Worm (Caenorhabditis elegans) whole organism, early embryonic: ENCODE data around the gene fipr-27.
"Not testable (repeated sequence)": the region's sequence is repeated elsewhere in the genome, so short reads cannot be mapped to it uniquely, and the experiment has no call there.

Experiments
- B0310.2 ChIP-seq: sonication (generic microtip); optimal IDR thresholded peaks from 2 replicates; lab custom pipeline; 2016; ENCODE audit warnings: mild to moderate bottlenecking, missing genetic modification characterization, missing compliant biosample characterization
- F13C5.2 ChIP-seq: sonication (generic microtip); optimal IDR thresholded peaks from 2 replicates; lab custom pipeline; 2017; ENCODE audit warnings: mild to moderate bottlenecking, missing genetic modification characterization, inconsistent platforms, missing compliant biosample characterization
- aly-1 ChIP-seq: sonication (generic microtip); optimal IDR thresholded peaks from 2 replicates; lab custom pipeline; 2016; ENCODE audit warnings: missing genetic modification characterization, missing compliant biosample characterization
- ama-1 ChIP-seq: fragments of 150-350 bp; optimal IDR thresholded peaks from 2 replicates; lab custom pipeline; 2014
- ceh-13 ChIP-seq: fragments of 200-800 bp; sonication (Bioruptor generic); optimal IDR thresholded peaks from 2 replicates; lab custom pipeline; 2018; ENCODE audit warnings: mild to moderate bottlenecking, missing genetic modification characterization, missing compliant biosample characterization
- ceh-36 ChIP-seq: sonication (generic microtip); optimal IDR thresholded peaks from 2 replicates; lab custom pipeline; 2016; ENCODE audit warnings: missing genetic modification characterization, inconsistent platforms, missing compliant biosample characterization
- ets-7 ChIP-seq: sonication (generic microtip); optimal IDR thresholded peaks from 2 replicates; lab custom pipeline; 2016; ENCODE audit warnings: missing genotype, missing genetic modification characterization, missing compliant biosample characterization
- flt-1 ChIP-seq: fragments of 200-800 bp; sonication (Bioruptor generic); IDR thresholded peaks from 2 replicates; pipeline ENCODE4 v1.3.6; 2022; ENCODE audit warnings: missing genetic modification characterization, missing compliant biosample characterization
- hmbx-1 ChIP-seq: sonication (generic microtip); optimal IDR thresholded peaks from 2 replicates; lab custom pipeline; 2016; ENCODE audit warnings: mild to moderate bottlenecking, missing genetic modification characterization, missing compliant biosample characterization
- hmg-4 ChIP-seq: fragments of 200-800 bp; sonication (Bioruptor generic); optimal IDR thresholded peaks from 2 replicates; lab custom pipeline; 2018; ENCODE audit warnings: mild to moderate bottlenecking, missing genetic modification characterization, missing compliant biosample characterization
- hnd-1 ChIP-seq: sonication (generic microtip); optimal IDR thresholded peaks from 2 replicates; lab custom pipeline; 2016; ENCODE audit warnings: missing genetic modification characterization, missing compliant biosample characterization
- pes-1 ChIP-seq: fragments of 200-800 bp; sonication (Bioruptor generic); IDR thresholded peaks from 2 replicates; pipeline ENCODE4 v1.3.6; 2022; ENCODE audit warnings: missing genetic modification reagents, missing genetic modification characterization, missing compliant biosample characterization
- scrt-1 ChIP-seq: fragments of 200-800 bp; sonication (Bioruptor generic); IDR thresholded peaks from 2 replicates; pipeline ENCODE4 v1.3.6; 2022; ENCODE audit warnings: missing genetic modification characterization, missing compliant biosample characterization
- sea-1 ChIP-seq: fragments of 200-800 bp; sonication (Bioruptor generic); conservative IDR thresholded peaks from 2 replicates; pipeline ENCODE4 v1.3.6; 2022; ENCODE audit warnings: missing genetic modification characterization, missing compliant biosample characterization
- tbx-11 ChIP-seq: fragments of 200-800 bp; sonication (Bioruptor generic); IDR thresholded peaks from 2 replicates; pipeline ENCODE4 v1.3.6; 2022; ENCODE audit warnings: missing genetic modification characterization, missing compliant biosample characterization
- tbx-37 ChIP-seq: fragments of 200-800 bp; sonication (Bioruptor generic); conservative IDR thresholded peaks from 2 replicates; pipeline ENCODE4 v1.3.6; 2022; ENCODE audit warnings: missing genetic modification reagents, missing genetic modification characterization, missing compliant biosample characterization
- tra-4 ChIP-seq: sonication (generic microtip); optimal IDR thresholded peaks from 2 replicates; lab custom pipeline; 2017; ENCODE audit warnings: missing genetic modification characterization, missing compliant biosample characterization

Gene fipr-27

DNA sequence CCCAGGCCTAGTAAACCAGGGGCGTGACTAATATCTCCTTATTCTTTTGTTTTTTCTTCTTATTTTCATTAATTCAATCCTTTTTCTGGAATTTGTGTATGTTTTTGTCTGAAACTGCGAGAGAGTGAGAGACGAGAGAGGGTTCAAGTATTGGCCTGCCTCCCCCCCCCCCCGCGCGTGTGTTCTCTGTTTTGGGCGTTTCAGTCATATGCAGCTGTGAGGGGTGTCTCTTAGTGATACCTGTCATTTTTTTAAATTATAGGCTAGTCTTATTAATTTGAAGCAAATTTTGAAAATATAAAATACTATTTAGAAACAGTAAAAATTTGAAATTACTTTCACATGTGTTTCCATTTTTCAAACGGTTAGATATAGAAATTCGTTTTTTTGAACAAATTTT lies 28.8 kb downstream of the fipr-27 start:
- TF ChIP-seq aly-1 (tag; lab: Kevin White, UChicago) (no peak), tra-4 (tag; lab: Kevin White, UChicago) (no peak), pes-1 (GFP tag; lab: Robert Waterston, UW) (no peak), hmbx-1 (no peak), ets-7 (tag; lab: Kevin White, UChicago) (no peak), F13C5.2 (tag; lab: Kevin White, UChicago) (no peak), ama-1 (no peak), sea-1 (GFP tag; lab: Robert Waterston, UW) (no peak), flt-1 (no peak), scrt-1 (no peak), hmg-4 (GFP tag; lab: Kevin White, UChicago) (no peak), ceh-36 (no peak), hnd-1 (no peak), B0310.2 (tag; lab: Kevin White, UChicago) (no peak), tbx-37 (GFP tag; lab: Robert Waterston, UW) (no peak), ceh-13 (no peak)

DNA sequence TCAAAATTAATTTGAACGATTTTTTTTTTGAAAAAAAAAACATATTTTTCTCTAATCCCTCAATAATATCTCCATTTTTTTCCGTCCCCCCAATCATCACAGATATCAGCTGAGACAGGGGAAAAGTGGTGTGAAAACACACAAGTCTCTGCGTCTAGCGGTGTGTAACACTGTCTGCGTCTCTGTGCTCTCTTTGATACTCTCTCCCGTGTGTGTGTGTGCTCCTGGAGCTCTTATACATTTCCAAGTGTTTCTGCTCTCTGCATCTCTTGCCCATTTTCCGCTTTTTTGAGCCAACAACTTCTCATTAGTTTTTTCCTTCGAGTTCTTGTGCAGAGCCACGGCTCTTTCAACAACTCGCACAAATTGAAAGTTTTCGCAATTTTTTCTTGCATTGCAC lies 32.9 kb downstream of the fipr-27 start:
- TF ChIP-seq tbx-11 (GFP tag; lab: Robert Waterston, UW), result no peak
- no peak for TF ChIP-seq hmg-4 (GFP tag; lab: Kevin White, UChicago)
- TF ChIP-seq ets-7 (tag; lab: Kevin White, UChicago), result no peak
- no peak for TF ChIP-seq hnd-1
- no peak for TF ChIP-seq sea-1 (GFP tag; lab: Robert Waterston, UW)
- no peak for TF ChIP-seq F13C5.2 (tag; lab: Kevin White, UChicago)
- no peak for TF ChIP-seq pes-1 (GFP tag; lab: Robert Waterston, UW)

DNA sequence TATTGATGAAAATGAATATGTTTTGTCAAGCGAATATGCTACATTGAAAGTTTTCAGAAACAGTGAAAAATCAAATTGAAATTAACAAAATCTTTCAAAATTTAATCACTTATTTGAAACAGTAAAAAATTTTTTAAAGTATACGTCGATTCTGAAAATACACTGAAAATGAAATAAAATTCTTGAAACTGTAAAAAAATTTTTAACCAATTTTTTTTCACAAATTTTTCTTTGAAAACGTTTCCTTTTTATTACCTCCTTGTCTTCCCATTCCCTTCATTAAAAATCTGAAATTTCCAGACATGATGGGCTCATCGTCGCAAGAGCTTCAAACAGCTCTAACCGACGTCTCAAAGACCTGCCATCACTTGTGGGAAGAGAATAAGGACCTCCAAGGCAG lies 33.3 kb downstream of the fipr-27 start, which contains the start of gene sta-1:
Gene sta-1 (plus strand): TSS at position 301 of the 400 bp plus-strand sequence.
- TF ChIP-seq tbx-11 (GFP tag; lab: Robert Waterston, UW); pes-1 (GFP tag; lab: Robert Waterston, UW); ceh-13: not testable (repeated sequence)
